Worm (Caenorhabditis elegans): ENCODE measurements around the gene nfx-1.

- TF ChIP-seq elt-2 (tag; optimal IDR thresholded peaks at IDR 0.05), result no peak
- no peak for TF ChIP-seq ztf-11 (tag; optimal IDR thresholded peaks at IDR 0.05)
- no peak for TF ChIP-seq unc-62 (GFP tag; optimal IDR thresholded peaks at IDR 0.05)
- TF ChIP-seq pqm-1 (tag; optimal IDR thresholded peaks at IDR 0.05), result no peak
- TF ChIP-seq mep-1 (tag; optimal IDR thresholded peaks at IDR 0.05), result no peak
These were observed 35.2 kb upstream of the nfx-1 start, which contains the start of gene let-767 for ce11 chrIII:6339919-6340434.
